Fruit fly (Drosophila melanogaster): ENCODE results near the gene ear.

The ear gene

dm6 chr3R:15292241-15293004, 28.1 kb upstream of the ear start (continued):
- TF ChIP-seq lilli (GFP tag; optimal IDR thresholded peaks at IDR 0.05) = peak; percentile 62
- TF ChIP-seq Gug (GFP tag; IDR thresholded peaks at IDR 0.05) = peak; percentile 54; the same call in 1 of the 4 replicates
- TF ChIP-seq CG17328 (GFP tag; IDR thresholded peaks at IDR 0.05) = no peak
- TF ChIP-seq D19B (GFP tag; optimal IDR thresholded peaks at IDR 0.05) = no peak
- TF ChIP-seq CG13287 (GFP tag; IDR thresholded peaks at IDR 0.05; ENCODE audit: partially characterized antibody) = no peak
- TF ChIP-seq hkb (optimal IDR thresholded peaks at IDR 0.05) = no peak
- TF ChIP-seq hkb (GFP tag; IDR thresholded peaks at IDR 0.05) = no peak
- TF ChIP-seq Hr39 (optimal IDR thresholded peaks at IDR 0.05) = no peak
- peak; percentile 47 for TF ChIP-seq Atf3 (GFP tag; optimal IDR thresholded peaks at IDR 0.05)
- TF ChIP-seq BEAF-32 (GFP tag; optimal IDR thresholded peaks at IDR 0.05) = no peak
- no peak for TF ChIP-seq ind (GFP tag; optimal IDR thresholded peaks at IDR 0.05)
- TF ChIP-seq tna (GFP tag; IDR thresholded peaks at IDR 0.05; ENCODE audit: partially characterized antibody) = no peak
- no peak for TF ChIP-seq pan (optimal IDR thresholded peaks at IDR 0.05)
- TF ChIP-seq pan (GFP tag; optimal IDR thresholded peaks at IDR 0.05 in 1 of 2, IDR thresholded peaks at IDR 0.05 in 1 of 2) = no peak
- TF ChIP-seq ash1 (GFP tag; optimal IDR thresholded peaks at IDR 0.05) = no peak
- no peak for TF ChIP-seq CG13894 (tag; optimal IDR thresholded peaks at IDR 0.05)
- no peak for TF ChIP-seq Deaf1 (tag; optimal IDR thresholded peaks at IDR 0.05)
- no peak for TF ChIP-seq az2 (GFP tag; optimal IDR thresholded peaks at IDR 0.05)
- TF ChIP-seq CG10543 (GFP tag; optimal IDR thresholded peaks at IDR 0.05) = no peak
- TF ChIP-seq dmrt99B (tag; optimal IDR thresholded peaks at IDR 0.05) = peak; percentile 30
- TF ChIP-seq repo (GFP tag; optimal IDR thresholded peaks at IDR 0.05) = peak; percentile 17
- no peak for TF ChIP-seq sc (optimal IDR thresholded peaks at IDR 0.05)
- no peak for TF ChIP-seq sc (GFP tag; optimal IDR thresholded peaks at IDR 0.05)
- TF ChIP-seq CG32767 (GFP tag; IDR thresholded peaks at IDR 0.05) = no peak
- no peak for TF ChIP-seq Ets65A (GFP tag)
- no peak for TF ChIP-seq pita (GFP tag; optimal IDR thresholded peaks at IDR 0.05)
- TF ChIP-seq cg (GFP tag; optimal IDR thresholded peaks at IDR 0.05) = peak; percentile 61
- TF ChIP-seq CG18599 (GFP tag; optimal IDR thresholded peaks at IDR 0.05) = peak; percentile 73
- TF ChIP-seq Xrp1 (GFP tag; IDR thresholded peaks at IDR 0.05) = no peak
- TF ChIP-seq usp (GFP tag; optimal IDR thresholded peaks at IDR 0.05) = no peak
- no peak for TF ChIP-seq CG14050 (GFP tag; IDR thresholded peaks at IDR 0.05)
- peak; percentile 46 for TF ChIP-seq CG9817 (tag; optimal IDR thresholded peaks at IDR 0.05)
- no peak for TF ChIP-seq CG14860 (GFP tag; IDR thresholded peaks at IDR 0.05; ENCODE audit: partially characterized antibody)
- TF ChIP-seq Antp (GFP tag; optimal IDR thresholded peaks at IDR 0.05) = peak; percentile 11
- TF ChIP-seq seq (GFP tag; IDR thresholded peaks at IDR 0.05) = no peak
- peak; percentile 6 for TF ChIP-seq zfh2 (GFP tag; optimal IDR thresholded peaks at IDR 0.05)
- no peak for TF ChIP-seq hth (optimal IDR thresholded peaks at IDR 0.05)
- TF ChIP-seq Bteb2 (GFP tag; optimal IDR thresholded peaks at IDR 0.05) = peak; percentile 4
- TF ChIP-seq CG3838 (GFP tag; optimal IDR thresholded peaks at IDR 0.05) = no peak
- peak; percentile 44 for TF ChIP-seq unpg (GFP tag; optimal IDR thresholded peaks at IDR 0.05)
- no peak for TF ChIP-seq Hsf (GFP tag; optimal IDR thresholded peaks at IDR 0.05)
- no peak for TF ChIP-seq CG3995 (GFP tag; optimal IDR thresholded peaks at IDR 0.05)
- TF ChIP-seq jigr1 (GFP tag; IDR thresholded peaks at IDR 0.05) = no peak
- no peak for TF ChIP-seq zfh1 (GFP tag; IDR thresholded peaks at IDR 0.05)
- TF ChIP-seq grn (GFP tag; optimal IDR thresholded peaks at IDR 0.05) = no peak
- no peak for TF ChIP-seq CG32532 (GFP tag; IDR thresholded peaks at IDR 0.05)
- TF ChIP-seq ac (GFP tag; optimal IDR thresholded peaks at IDR 0.05) = no peak
- TF ChIP-seq dmrt11E (tag; optimal IDR thresholded peaks at IDR 0.05) = no peak
- no peak for TF ChIP-seq CG32772 (GFP tag; IDR thresholded peaks at IDR 0.05)
- no peak for TF ChIP-seq CG31441 (GFP tag; IDR thresholded peaks at IDR 0.05)
- no peak for TF ChIP-seq ro (GFP tag; IDR thresholded peaks at IDR 0.05)
- no peak for TF ChIP-seq CG7372 (GFP tag; IDR thresholded peaks at IDR 0.05)
- peak; percentile 74 for TF ChIP-seq sens (GFP tag)
